Fruit fly (Drosophila melanogaster): ENCODE measurements around the gene CG15431.
A peak's percentile ranks its signal among the peaks of the same experiment; 100 is the strongest.

Gene CG15431

DNA sequence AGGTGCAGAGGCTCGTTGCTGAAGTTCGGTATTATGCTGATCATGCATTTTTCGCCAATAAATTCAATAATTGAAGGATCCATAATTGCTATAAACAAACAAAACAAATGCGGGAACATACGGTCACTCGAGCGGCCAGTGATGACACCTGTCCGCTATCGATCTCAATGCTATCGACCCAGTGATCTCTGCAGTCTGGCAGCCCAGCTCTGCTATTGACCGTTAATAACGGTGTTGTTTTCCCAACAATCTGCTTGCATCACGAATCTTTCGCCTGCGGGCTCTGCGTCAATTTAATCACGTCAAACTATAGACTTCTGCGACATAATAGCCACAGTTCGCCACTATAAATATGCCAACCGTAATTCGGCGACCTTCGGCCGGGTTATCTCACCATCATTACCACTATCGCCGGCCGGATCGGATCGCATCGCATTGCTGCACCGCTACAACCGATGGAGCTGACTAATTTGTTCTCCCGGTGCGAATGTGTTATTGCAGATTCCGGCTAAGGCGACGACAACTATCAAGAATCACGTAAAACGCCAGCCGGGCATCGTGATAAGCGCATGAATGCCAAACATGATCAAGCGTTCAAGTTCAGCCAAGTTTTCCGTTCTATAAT is 54.0 kb downstream of the CG15431 start, which contains the start of gene Psf2:
Gene Psf2 (minus strand): TSS at position 431 of the 625 bp plus-strand sequence.
- no peak for TF ChIP-seq CG8478 (optimal IDR thresholded peaks at IDR 0.05)
- peak in 1 of 2 experiments; percentile 23 for TF ChIP-seq CTCF (optimal IDR thresholded peaks at IDR 0.05)

DNA sequence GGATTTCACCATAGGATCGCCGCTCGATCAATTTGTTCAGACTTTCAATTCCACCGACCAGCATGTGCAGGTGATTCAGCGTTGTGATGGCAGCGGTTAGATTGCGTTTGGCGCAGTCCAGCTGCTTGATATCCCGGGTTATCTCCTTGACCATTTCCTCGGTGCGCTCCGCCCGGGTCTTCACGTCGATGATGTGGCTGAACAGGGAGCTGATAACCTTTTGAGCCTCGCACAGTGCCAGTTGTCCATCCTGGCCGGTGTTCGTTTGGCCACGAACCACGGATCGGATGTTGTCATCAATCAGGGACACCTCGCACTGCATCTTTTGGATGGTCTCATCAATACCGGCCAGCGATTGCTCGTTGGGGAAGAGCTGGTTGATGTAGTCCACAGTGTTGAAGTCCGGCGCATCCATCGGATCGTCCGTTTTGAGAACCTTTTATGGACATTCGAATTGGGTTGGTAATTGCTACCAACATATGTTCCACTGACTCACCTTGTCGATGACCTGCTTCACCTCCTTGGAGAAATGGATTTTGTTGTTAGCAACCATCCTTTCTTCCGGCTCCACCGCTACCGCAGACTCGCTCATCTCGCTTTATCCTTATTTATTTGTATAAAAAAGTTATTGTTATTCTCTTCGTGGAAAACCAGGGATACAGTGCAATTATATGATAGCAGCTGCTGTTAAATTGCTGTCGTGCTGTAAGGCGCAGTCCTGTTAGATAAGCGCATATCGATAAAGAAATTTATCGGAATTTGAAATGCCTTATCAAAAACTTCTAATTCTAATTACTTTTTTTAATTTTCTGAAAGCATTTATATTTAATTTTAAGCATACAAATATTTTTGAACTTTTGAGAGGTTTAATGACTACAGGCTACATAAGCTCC is 55.4 kb downstream of the CG15431 start, which contains the start of gene Vps53:
Gene Vps53 (minus strand): TSS at position 676 of the 893 bp plus-strand sequence.
- TF ChIP-seq CTCF (optimal IDR thresholded peaks at IDR 0.05) (no peak), CG8478 (optimal IDR thresholded peaks at IDR 0.05) (no peak)

DNA sequence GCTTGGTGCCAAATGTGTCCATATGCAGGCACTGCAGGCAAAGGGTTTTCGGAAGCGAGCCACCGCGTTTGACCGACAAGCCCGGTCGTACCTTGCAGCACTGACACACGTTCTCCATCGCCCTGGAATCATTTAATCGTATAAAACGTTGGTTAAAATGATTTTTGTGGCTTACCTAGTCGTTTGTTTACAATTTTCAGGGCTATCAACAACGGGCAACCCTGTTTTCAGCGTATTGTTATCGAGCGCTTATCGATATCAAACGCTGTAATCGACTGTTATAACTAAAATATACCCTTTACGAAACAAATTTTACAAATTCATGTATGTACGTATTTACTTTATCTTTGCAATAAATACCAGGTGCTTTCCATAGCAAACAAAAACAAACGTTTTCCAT is 58.6 kb downstream of the CG15431 start, which contains the start of gene CG17612:
Gene CG17612 (minus strand): TSS at position 214 of the 400 bp plus-strand sequence.
- TF ChIP-seq CG8478 (optimal IDR thresholded peaks at IDR 0.05) (no peak), CTCF (optimal IDR thresholded peaks at IDR 0.05) (no peak)

DNA sequence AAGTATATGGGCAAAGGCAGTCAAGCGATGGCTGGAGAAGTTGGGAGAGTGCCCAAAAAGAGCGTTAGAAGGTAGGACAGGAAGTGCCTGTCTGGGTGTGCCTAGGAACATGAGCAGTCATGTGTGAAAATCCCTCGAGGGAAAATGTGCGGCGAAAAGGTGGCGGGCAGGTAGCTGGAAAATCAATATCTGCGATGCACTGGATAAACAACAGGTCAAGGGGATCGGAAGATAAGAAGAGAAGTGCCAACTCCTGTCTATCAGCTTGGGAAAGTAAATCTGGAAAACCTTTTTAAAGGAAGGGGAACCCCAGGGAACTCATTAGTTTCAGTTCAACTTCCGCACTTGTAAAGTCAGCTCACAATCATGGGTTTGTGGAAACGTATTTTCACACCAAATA is 62.7 kb downstream of the CG15431 start:
- TF ChIP-seq CG8478 (optimal IDR thresholded peaks at IDR 0.05) (no peak), CTCF (optimal IDR thresholded peaks at IDR 0.05) (no peak)

DNA sequence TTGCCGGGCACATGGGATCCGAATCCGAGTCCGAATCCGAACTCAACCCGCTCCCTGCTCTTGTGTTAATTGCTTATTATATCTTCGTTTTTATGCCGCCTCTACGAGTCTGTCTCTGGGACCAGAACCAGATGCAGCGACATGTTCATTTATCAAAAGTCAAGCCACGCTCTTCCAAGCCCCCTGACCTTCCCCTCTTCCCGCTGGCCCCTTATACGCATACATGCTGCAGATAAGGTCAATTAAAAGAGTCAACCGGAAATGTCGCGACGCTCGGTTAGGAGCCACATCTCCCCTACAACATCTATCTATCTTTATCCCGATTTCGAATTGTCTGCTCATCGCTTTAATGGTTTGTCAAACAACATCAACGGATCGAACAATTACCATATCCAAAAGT is 63.3 kb downstream of the CG15431 start:
- TF ChIP-seq CG8478 (optimal IDR thresholded peaks at IDR 0.05) (no peak), CTCF (optimal IDR thresholded peaks at IDR 0.05) (no peak)

DNA sequence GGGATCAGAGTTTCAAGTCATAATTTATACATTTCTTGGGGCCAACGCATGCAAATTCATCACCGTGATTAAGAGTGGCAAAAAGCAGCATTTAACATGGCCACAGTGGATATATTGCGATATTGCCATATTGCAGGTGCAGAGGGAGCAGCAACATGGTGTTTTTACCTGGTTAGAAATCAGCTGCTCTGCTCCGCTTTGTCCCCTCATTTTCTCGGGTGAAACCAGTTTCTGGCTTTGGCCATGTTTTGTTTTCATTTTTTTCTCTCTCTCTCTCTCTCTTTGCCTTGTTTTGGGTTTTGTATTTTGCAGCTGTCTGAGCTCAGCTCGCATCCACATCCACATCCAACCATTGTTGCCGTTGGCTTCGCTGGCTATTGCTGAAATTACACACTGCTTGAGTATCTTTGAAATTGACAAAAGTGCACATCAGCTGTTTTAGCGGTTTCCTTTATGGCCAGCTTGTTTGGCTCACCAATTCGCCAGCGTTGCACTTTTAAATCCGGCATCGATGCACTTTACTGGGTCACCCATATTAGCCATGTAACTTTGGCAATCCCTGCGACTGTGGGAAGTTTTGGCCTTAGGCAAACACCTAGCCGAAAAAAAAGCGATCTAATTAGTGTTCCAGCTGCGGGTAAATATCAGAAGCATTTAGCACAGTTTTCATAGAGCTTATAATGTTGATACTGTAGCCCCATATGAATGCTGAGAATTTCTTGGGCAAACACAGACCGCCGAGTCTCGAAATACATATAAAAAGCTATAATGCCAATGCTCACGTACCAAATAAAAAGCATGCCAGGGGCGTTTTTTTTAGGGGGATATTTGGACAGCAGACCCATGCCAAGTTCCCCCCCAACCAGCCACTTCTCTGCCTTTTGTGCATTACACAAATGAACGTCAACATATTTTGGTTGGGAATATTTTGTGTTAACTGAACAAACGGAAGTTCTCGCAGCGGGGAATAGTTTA is 65.8 kb downstream of the CG15431 start:
- TF ChIP-seq CTCF (optimal IDR thresholded peaks at IDR 0.05) (no peak), CG8478 (optimal IDR thresholded peaks at IDR 0.05) (no peak)

DNA sequence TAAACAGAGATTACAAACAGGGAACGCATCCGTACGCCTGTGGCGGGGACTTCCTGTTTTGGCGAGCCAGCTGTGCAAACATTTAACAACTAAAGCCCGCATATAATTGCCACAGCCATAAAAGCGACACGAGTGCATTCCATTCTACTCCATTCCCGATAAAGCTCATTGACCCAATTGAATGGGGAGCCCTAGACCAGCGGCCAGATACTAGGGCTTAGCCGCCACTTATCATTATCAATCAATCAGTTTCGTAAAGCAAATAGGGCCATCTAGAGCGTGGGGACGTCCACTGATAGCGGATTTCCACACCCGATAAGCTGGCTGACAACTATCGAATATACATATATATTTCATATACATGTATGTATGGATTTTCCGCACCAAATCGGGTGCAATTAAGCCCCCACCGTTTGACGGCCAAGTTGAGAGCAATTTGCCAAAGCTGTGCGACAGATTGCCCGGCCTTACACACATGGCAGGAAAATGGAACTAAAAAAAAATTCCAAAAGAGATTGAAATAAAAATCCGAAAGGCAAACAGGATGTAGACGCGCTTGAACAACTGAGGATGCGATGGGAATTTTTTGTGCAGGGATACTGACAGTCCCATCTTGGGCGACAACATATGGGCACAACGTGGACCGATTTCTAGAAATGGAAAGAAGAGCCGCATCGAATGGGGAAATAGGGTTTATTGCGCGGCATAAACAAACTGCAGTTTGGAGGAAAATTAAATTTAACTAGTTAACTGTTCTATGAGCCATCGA is 68.1 kb downstream of the CG15431 start:
- TF ChIP-seq CTCF (optimal IDR thresholded peaks at IDR 0.05) = no peak
- TF ChIP-seq CG8478 (optimal IDR thresholded peaks at IDR 0.05) = no peak

DNA sequence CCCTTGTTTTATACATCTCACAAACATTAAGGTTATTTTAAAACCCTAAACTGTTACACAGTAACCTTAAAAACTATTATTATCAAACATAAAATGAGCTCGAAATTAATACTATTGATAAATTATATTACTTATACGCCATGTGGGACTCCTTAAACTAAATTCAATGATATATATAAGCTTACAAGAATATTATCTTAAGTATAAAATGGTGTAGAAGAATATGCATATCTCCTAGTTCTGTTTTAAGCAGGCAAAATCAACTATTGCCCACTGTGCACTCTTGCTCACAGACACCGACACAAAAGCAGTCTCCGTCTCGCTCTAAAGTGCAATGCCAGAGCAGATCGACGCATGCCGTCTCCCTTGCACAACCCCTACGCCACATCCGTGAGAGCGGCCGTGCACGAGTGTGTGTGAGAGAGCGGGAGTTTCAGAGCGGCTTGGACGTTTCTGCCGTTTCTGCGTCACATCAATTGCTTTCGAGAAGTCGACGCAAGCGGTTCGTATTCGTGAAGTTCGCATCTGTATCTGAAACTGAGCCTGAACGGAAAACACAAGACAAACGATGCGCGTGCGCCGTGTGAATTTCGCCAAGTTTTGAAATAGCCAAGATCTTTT is 69.5 kb downstream of the CG15431 start:
- TF ChIP-seq CTCF (optimal IDR thresholded peaks at IDR 0.05) (no peak), CG8478 (optimal IDR thresholded peaks at IDR 0.05) (no peak)

DNA sequence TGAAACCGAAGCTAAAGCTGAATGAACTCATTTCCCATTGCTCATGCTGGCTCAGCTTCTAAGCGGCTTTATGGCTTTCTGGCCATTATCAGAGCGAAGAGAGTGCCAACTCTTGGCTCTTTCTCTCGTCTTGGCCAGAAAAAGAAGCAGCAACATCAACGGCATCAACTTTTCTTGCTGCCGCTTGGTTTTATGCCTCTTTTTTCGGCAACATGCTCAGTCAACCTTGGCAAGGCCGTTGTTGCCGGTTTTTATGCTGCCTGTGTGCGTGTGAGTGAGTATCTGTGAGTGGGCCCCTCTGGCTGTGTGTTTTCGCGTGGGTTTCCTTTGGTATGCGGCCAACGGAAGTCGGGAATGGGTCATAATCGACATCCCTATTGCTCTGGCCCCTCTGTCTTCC is 70.5 kb downstream of the CG15431 start:
- TF ChIP-seq CTCF (optimal IDR thresholded peaks at IDR 0.05) (no peak), CG8478 (optimal IDR thresholded peaks at IDR 0.05) (no peak)

DNA sequence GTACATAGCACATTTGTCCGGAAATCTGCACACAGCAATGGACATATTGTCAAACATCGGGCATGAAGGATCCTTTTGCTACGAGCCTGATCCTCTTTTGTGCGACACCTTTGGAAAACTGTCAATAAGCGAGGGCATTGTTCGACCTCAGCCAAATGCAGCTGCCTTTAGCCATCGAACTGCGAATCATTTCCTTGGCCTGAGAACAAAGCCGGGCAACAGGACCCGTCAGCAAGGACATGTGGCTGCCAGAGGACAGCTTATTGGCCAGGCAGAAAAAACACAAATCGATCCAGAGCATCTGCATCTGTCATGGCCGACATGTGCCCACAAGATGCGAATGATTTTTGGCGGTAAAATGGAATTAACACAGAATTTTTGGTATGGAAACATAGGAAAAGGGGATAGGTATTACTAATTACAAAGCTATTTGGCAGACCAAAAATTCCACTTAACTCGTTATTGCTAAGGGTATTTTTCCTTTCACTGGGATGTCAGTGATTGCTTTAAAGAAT is 71.0 kb downstream of the CG15431 start:
- no peak for TF ChIP-seq CTCF (optimal IDR thresholded peaks at IDR 0.05)
- TF ChIP-seq CG8478 (optimal IDR thresholded peaks at IDR 0.05) = no peak

DNA sequence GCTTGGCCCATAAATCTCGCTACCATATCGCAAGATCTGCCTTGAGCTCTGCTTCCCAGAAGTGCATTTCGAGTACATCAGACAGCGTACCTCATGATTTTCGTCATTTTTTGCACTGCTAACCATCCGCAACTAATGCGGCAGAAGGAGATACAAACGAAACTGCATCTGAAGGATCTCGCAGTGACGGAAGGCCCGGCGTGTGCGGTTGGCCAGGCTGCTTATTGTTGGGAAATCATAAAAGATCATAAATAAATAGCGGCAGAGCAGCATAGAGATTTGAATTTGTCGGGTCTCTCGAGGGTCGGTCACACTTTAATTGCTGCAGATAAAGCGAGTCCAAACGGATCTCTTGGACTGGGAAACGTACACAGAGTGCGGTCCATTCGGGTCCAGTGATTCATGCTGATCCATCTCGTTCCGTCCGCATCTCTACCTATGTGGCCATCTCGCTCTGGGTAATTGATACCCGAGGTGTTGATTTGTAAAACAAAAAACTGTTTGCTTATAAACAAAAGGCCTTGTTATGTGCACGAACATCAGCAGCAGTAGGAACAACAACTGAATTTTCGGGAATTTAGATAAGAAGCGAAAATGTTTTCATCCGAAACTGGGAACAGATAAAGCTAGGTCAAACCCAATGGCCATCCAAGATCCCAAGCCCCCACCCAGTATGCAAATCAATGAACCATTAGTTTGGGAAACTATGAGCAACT is 72.4 kb downstream of the CG15431 start:
- TF ChIP-seq CTCF (optimal IDR thresholded peaks at IDR 0.05) (no peak), CG8478 (optimal IDR thresholded peaks at IDR 0.05) (no peak)

DNA sequence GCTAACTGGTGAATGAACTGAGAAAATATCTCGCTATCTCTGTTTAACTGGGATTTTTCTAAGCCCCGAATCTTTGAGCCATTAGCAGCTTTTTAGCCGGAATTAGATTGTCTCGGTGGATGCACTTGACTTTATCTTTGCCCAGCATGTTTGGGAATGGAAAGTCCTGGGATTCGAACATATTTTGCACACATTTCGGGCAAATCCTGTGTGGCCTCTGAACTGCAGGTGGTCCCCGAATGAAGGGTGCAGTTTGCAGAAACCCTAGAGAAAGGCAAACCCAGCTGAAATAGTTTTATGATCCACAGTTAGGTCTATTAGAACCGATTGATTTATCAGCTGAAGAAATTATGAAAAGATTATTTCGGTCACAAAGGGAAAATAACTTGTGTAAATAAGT is 74.4 kb downstream of the CG15431 start:
- TF ChIP-seq CTCF (optimal IDR thresholded peaks at IDR 0.05) (no peak), CG8478 (optimal IDR thresholded peaks at IDR 0.05) (no peak)

DNA sequence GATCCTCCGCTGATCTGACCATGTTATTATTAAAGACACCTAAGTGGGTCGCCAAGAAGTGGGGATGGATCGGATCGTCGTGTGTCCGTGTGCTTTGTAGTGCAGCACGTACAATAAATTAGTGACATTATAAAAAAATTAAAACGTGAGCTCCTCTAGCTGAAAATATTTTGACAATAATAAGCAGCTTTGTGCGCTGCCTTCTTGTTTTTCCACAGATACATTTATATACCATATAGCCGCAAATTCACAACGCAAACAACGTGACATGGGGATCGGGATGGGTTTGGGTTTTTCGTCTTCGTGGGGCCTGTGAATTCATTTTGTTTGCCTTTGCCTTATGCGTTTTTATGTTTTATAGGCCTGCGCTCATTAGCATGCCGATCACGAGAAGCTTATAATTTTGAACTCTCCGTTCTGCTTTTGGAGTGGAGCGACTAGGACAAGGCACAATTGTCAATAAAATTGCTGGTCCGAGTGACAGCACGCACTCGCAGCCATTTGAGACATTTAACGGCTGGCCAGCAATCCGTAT is 75.2 kb downstream of the CG15431 start:
- TF ChIP-seq CTCF (optimal IDR thresholded peaks at IDR 0.05) (no peak), CG8478 (optimal IDR thresholded peaks at IDR 0.05) (no peak)

Measured in S2 (cell line).